Comparison of ENCODE assay signal across 1 fruit fly cellular context in the genomic region with DNA sequence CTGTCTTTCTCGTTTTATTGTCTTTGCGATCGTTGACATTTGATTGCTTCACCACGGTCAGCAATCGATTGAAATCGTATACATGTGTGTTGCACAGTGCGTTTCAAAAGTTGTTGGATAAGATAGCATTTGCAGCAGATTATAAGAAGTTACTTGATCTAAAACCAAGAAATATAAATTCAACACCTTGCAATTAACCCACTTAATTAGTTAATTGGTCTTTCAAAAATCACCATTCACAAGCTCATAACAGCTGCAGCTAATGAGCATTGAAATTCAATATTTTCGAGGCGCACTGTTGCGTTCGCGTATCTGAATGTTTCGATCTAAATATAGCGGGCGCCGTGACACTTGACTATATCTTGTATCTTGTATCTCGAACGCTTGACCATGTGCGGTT.
TF ChIP-seq lines count a peak whose summit lies in the region.

No protein-coding gene starts in this region.

TF ChIP-seq in whole organism, embryonic, 481 proteins besides CTCF, POLR2A, EP300 and RAD21 (continued from another document and continues in another):
- no peak for TF ChIP-seq Doc3 (GFP tag; IDR thresholded peaks at IDR 0.05; lab: Robert Waterston, UW; ENCODE audit: partially characterized antibody)
- TF ChIP-seq klu (GFP tag; IDR thresholded peaks at IDR 0.05; lab: Robert Waterston, UW), result no peak
- no peak for TF ChIP-seq sna (GFP tag; IDR thresholded peaks at IDR 0.05; lab: Robert Waterston, UW; ENCODE audit: partially characterized antibody)
- TF ChIP-seq ro (GFP tag; IDR thresholded peaks at IDR 0.05; lab: Robert Waterston, UW), result no peak
- no peak for TF ChIP-seq CG16779 (GFP tag; IDR thresholded peaks at IDR 0.05; lab: Robert Waterston, UW)
- peak; percentile 1 for TF ChIP-seq CG10267 (tag; optimal IDR thresholded peaks at IDR 0.05; lab: Kevin White, UChicago)
- no peak for TF ChIP-seq CG9215 (GFP tag; IDR thresholded peaks at IDR 0.05; lab: Robert Waterston, UW)
- TF ChIP-seq slp2 (GFP tag; optimal IDR thresholded peaks at IDR 0.05; lab: Kevin White, UChicago), result no peak
- no peak for TF ChIP-seq ato (GFP tag; IDR thresholded peaks at IDR 0.05; lab: Robert Waterston, UW; ENCODE audit: partially characterized antibody)
- TF ChIP-seq CG31441 (GFP tag; IDR thresholded peaks at IDR 0.05; lab: Robert Waterston, UW), result peak; percentile 28; the same call in 1 of the 2 replicates
- no peak for TF ChIP-seq sug (tag; optimal IDR thresholded peaks at IDR 0.05; lab: Kevin White, UChicago)
- peak; percentile 41; the same call in 1 of the 3 replicates for TF ChIP-seq zfh1 (GFP tag; IDR thresholded peaks at IDR 0.05; lab: Robert Waterston, UW)
- TF ChIP-seq CG10274 (GFP tag; optimal IDR thresholded peaks at IDR 0.05; lab: Kevin White, UChicago), result peak; percentile 1
- TF ChIP-seq CrebB (tag; optimal IDR thresholded peaks at IDR 0.05; lab: Kevin White, UChicago), result no peak
- no peak for TF ChIP-seq pum (GFP tag; optimal IDR thresholded peaks at IDR 0.05; lab: Kevin White, UChicago)
- peak; percentile 31 for TF ChIP-seq CG12659 (GFP tag; optimal IDR thresholded peaks at IDR 0.05; lab: Kevin White, UChicago)
- no peak for TF ChIP-seq Dfd (GFP tag; optimal IDR thresholded peaks at IDR 0.05; lab: Kevin White, UChicago)
- TF ChIP-seq CG10462 (GFP tag; optimal IDR thresholded peaks at IDR 0.05; lab: Kevin White, UChicago), result no peak
- TF ChIP-seq Dek (tag; optimal IDR thresholded peaks at IDR 0.05; lab: Kevin White, UChicago), result no peak
- no peak for TF ChIP-seq CG2120 (GFP tag; optimal IDR thresholded peaks at IDR 0.05; lab: Kevin White, UChicago)
- no peak for TF ChIP-seq CG17568 (GFP tag; optimal IDR thresholded peaks at IDR 0.05; lab: Kevin White, UChicago)
- TF ChIP-seq unpg (GFP tag; optimal IDR thresholded peaks at IDR 0.05; lab: Kevin White, UChicago), result peak; percentile 50
- TF ChIP-seq abd-A (tag; optimal IDR thresholded peaks at IDR 0.05; lab: Kevin White, UChicago), result peak; percentile 6
- peak; percentile 41 for TF ChIP-seq CG12391 (tag; optimal IDR thresholded peaks at IDR 0.05; lab: Kevin White, UChicago)
- TF ChIP-seq gem (tag; optimal IDR thresholded peaks at IDR 0.05; lab: Kevin White, UChicago), result peak; percentile 64
- no peak for TF ChIP-seq CG42726 (GFP tag; IDR thresholded peaks at IDR 0.05; lab: Robert Waterston, UW; ENCODE audit: partially characterized antibody)
- peak; percentile 99 for TF ChIP-seq CG8388 (GFP tag; optimal IDR thresholded peaks at IDR 0.05; lab: Kevin White, UChicago)
- peak in 1 of 2 experiments; percentile 40 for TF ChIP-seq Hr78 (GFP tag; optimal IDR thresholded peaks at IDR 0.05; lab: Kevin White, UChicago)
- TF ChIP-seq pho (GFP tag; optimal IDR thresholded peaks at IDR 0.05; lab: Kevin White, UChicago), result no peak
- TF ChIP-seq CG16813 (GFP tag; IDR thresholded peaks at IDR 0.05; lab: Robert Waterston, UW; ENCODE audit: partially characterized antibody), result no peak
- no peak for TF ChIP-seq hth (optimal IDR thresholded peaks at IDR 0.05; lab: Kevin White, UChicago)
- TF ChIP-seq CG11504 (tag; optimal IDR thresholded peaks at IDR 0.05; lab: Kevin White, UChicago), result peak; percentile 41
- no peak for TF ChIP-seq Poxn (GFP tag; IDR thresholded peaks at IDR 0.05; lab: Robert Waterston, UW)
- no peak for TF ChIP-seq CG12155 (GFP tag; optimal IDR thresholded peaks at IDR 0.05; lab: Kevin White, UChicago)
- TF ChIP-seq dmrt99B (tag; optimal IDR thresholded peaks at IDR 0.05; lab: Kevin White, UChicago), result peak; percentile 47
- peak; percentile 72 for TF ChIP-seq Awh (GFP tag; IDR thresholded peaks at IDR 0.05; lab: Robert Waterston, UW)
- peak; percentile 13 for TF ChIP-seq disco-r (GFP tag; optimal IDR thresholded peaks at IDR 0.05; lab: Kevin White, UChicago)
- TF ChIP-seq lab (GFP tag; optimal IDR thresholded peaks at IDR 0.05; lab: Kevin White, UChicago), result no peak
- no peak for TF ChIP-seq jigr1 (GFP tag; IDR thresholded peaks at IDR 0.05; lab: Robert Waterston, UW)
- peak; percentile 33; the same call in 1 of the 2 replicates for TF ChIP-seq CG14014 (GFP tag; IDR thresholded peaks at IDR 0.05; lab: Robert Waterston, UW)
- TF ChIP-seq CG5953 (GFP tag; IDR thresholded peaks at IDR 0.05; lab: Robert Waterston, UW), result no peak
- no peak for TF ChIP-seq h (optimal IDR thresholded peaks at IDR 0.05; lab: Kevin White, UChicago)
- no peak for TF ChIP-seq Deaf1 (tag; optimal IDR thresholded peaks at IDR 0.05; lab: Kevin White, UChicago)
- TF ChIP-seq CG10543 (GFP tag; optimal IDR thresholded peaks at IDR 0.05; lab: Kevin White, UChicago), result no peak
- no peak for TF ChIP-seq CG10431 (GFP tag; optimal IDR thresholded peaks at IDR 0.05; lab: Kevin White, UChicago)
- 0 out of 3 replicates have a peak, but pooled peaks have one; percentile 27 for TF ChIP-seq otp (GFP tag; IDR thresholded peaks at IDR 0.05; lab: Robert Waterston, UW)
- peak; percentile 20 for TF ChIP-seq CG4707 (GFP tag; optimal IDR thresholded peaks at IDR 0.05; lab: Kevin White, UChicago)
- TF ChIP-seq Oaz (GFP tag; IDR thresholded peaks at IDR 0.05; lab: Robert Waterston, UW), result no peak; the same call in 1 of the 2 replicates
- TF ChIP-seq CG8359 (GFP tag; optimal IDR thresholded peaks at IDR 0.05; lab: Kevin White, UChicago; ENCODE audit: borderline replicate concordance), result no peak
- TF ChIP-seq D19B (GFP tag; optimal IDR thresholded peaks at IDR 0.05; lab: Kevin White, UChicago), result no peak
- TF ChIP-seq CG8281 (tag; optimal IDR thresholded peaks at IDR 0.05; lab: Kevin White, UChicago), result no peak
- TF ChIP-seq al (GFP tag; IDR thresholded peaks at IDR 0.05; lab: Robert Waterston, UW), result no peak
- TF ChIP-seq CG31388 (GFP tag; optimal IDR thresholded peaks at IDR 0.05; lab: Kevin White, UChicago), result no peak
- TF ChIP-seq lilli (GFP tag; optimal IDR thresholded peaks at IDR 0.05; lab: Kevin White, UChicago), result peak; percentile 17
- no peak for TF ChIP-seq Dll (GFP tag; IDR thresholded peaks at IDR 0.05; lab: Robert Waterston, UW; ENCODE audit: partially characterized antibody)
- TF ChIP-seq NK7.1 (GFP tag; optimal IDR thresholded peaks at IDR 0.05; lab: Kevin White, UChicago), result no peak
- TF ChIP-seq Mad (GFP tag; optimal IDR thresholded peaks at IDR 0.05; lab: Kevin White, UChicago), result no peak
- TF ChIP-seq CG13894 (tag; optimal IDR thresholded peaks at IDR 0.05; lab: Kevin White, UChicago), result no peak
- no peak for TF ChIP-seq Usf (GFP tag; optimal IDR thresholded peaks at IDR 0.05; lab: Kevin White, UChicago)
- TF ChIP-seq Bdp1 (GFP tag; optimal IDR thresholded peaks at IDR 0.05; lab: Kevin White, UChicago), result no peak
- peak; percentile 14 for TF ChIP-seq chn (GFP tag; optimal IDR thresholded peaks at IDR 0.05; lab: Kevin White, UChicago)
- no peak for TF ChIP-seq CG14050 (GFP tag; IDR thresholded peaks at IDR 0.05; lab: Robert Waterston, UW)
- TF ChIP-seq CG3065 (GFP tag; optimal IDR thresholded peaks at IDR 0.05; lab: Kevin White, UChicago), result no peak
- no peak for TF ChIP-seq fd64A (GFP tag; optimal IDR thresholded peaks at IDR 0.05; lab: Kevin White, UChicago)
- TF ChIP-seq her (GFP tag; optimal IDR thresholded peaks at IDR 0.05; lab: Kevin White, UChicago), result no peak
- TF ChIP-seq HmgD (GFP tag; optimal IDR thresholded peaks at IDR 0.05; lab: Kevin White, UChicago), result no peak
- TF ChIP-seq tna (GFP tag; IDR thresholded peaks at IDR 0.05; lab: Robert Waterston, UW; ENCODE audit: partially characterized antibody), result no peak
- TF ChIP-seq org-1 (GFP tag; optimal IDR thresholded peaks at IDR 0.05; lab: Kevin White, UChicago), result no peak
- TF ChIP-seq sob (GFP tag; IDR thresholded peaks at IDR 0.05; lab: Robert Waterston, UW), result no peak
- no peak for TF ChIP-seq CG11398 (GFP tag; optimal IDR thresholded peaks at IDR 0.05; lab: Kevin White, UChicago)
- 0 out of 2 replicates have a peak, but pooled peaks have one; percentile 22 for TF ChIP-seq CG11696 (GFP tag; IDR thresholded peaks at IDR 0.05; lab: Robert Waterston, UW)
- peak; percentile 12 for TF ChIP-seq CG9437 (GFP tag; optimal IDR thresholded peaks at IDR 0.05; lab: Kevin White, UChicago)
- no peak for TF ChIP-seq zf30C (GFP tag; optimal IDR thresholded peaks at IDR 0.05; lab: Kevin White, UChicago)
- TF ChIP-seq CG2129 (GFP tag; IDR thresholded peaks at IDR 0.05; lab: Robert Waterston, UW; ENCODE audit: partially characterized antibody), result no peak
- TF ChIP-seq hbn (GFP tag; IDR thresholded peaks at IDR 0.05; lab: Robert Waterston, UW; ENCODE audit: partially characterized antibody), result no peak
- no peak for TF ChIP-seq bigmax (GFP tag; optimal IDR thresholded peaks at IDR 0.05; lab: Kevin White, UChicago)
- no peak for TF ChIP-seq cas (GFP tag; IDR thresholded peaks at IDR 0.05; lab: Robert Waterston, UW)
- TF ChIP-seq CG12071 (GFP tag; optimal IDR thresholded peaks at IDR 0.05; lab: Kevin White, UChicago), result no peak
- no peak for TF ChIP-seq pzg (GFP tag; optimal IDR thresholded peaks at IDR 0.05; lab: Kevin White, UChicago)
- no peak for TF ChIP-seq Taf1 (GFP tag; IDR thresholded peaks at IDR 0.05; lab: Robert Waterston, UW)
- TF ChIP-seq zfh2 (GFP tag; optimal IDR thresholded peaks at IDR 0.05; lab: Kevin White, UChicago), result no peak
- no peak for TF ChIP-seq pita (GFP tag; optimal IDR thresholded peaks at IDR 0.05; lab: Kevin White, UChicago)
- no peak for TF ChIP-seq CG10654 (GFP tag; optimal IDR thresholded peaks at IDR 0.05; lab: Kevin White, UChicago)
- TF ChIP-seq Tbp (GFP tag; optimal IDR thresholded peaks at IDR 0.05; lab: Kevin White, UChicago), result no peak
- TF ChIP-seq Dip2 (GFP tag; IDR thresholded peaks at IDR 0.05; lab: Robert Waterston, UW), result no peak
- no peak for TF ChIP-seq sc (optimal IDR thresholded peaks at IDR 0.05; lab: Kevin White, UChicago)
- no peak for TF ChIP-seq sc (GFP tag; optimal IDR thresholded peaks at IDR 0.05; lab: Kevin White, UChicago)
- 0 out of 2 replicates have a peak, but pooled peaks have one; percentile 42 for TF ChIP-seq Drgx (GFP tag; IDR thresholded peaks at IDR 0.05; lab: Robert Waterston, UW)
- TF ChIP-seq Atf-2 (GFP tag; optimal IDR thresholded peaks at IDR 0.05; lab: Kevin White, UChicago), result peak; percentile 52
- no peak for TF ChIP-seq corto (GFP tag; optimal IDR thresholded peaks at IDR 0.05; lab: Kevin White, UChicago)
- TF ChIP-seq CG30431 (GFP tag; optimal IDR thresholded peaks at IDR 0.05; lab: Kevin White, UChicago), result no peak
- TF ChIP-seq Nf-YB (GFP tag; optimal IDR thresholded peaks at IDR 0.05; lab: Kevin White, UChicago), result no peak
- no peak for TF ChIP-seq CG2199 (GFP tag; IDR thresholded peaks at IDR 0.05; lab: Robert Waterston, UW)
- no peak for TF ChIP-seq CG13624 (GFP tag; optimal IDR thresholded peaks at IDR 0.05; lab: Kevin White, UChicago)
- TF ChIP-seq br (optimal IDR thresholded peaks at IDR 0.05; lab: Kevin White, UChicago), result no peak
- no peak for TF ChIP-seq CG10959 (GFP tag; IDR thresholded peaks at IDR 0.05; lab: Robert Waterston, UW)
- no peak for TF ChIP-seq so (GFP tag; IDR thresholded peaks at IDR 0.05; lab: Robert Waterston, UW)
- peak; percentile 60 for TF ChIP-seq Oli (tag; optimal IDR thresholded peaks at IDR 0.05; lab: Kevin White, UChicago)
- TF ChIP-seq CG8290 (GFP tag; optimal IDR thresholded peaks at IDR 0.05; lab: Kevin White, UChicago), result no peak
- peak in 1 of 2 experiments; percentile 41 for TF ChIP-seq CG8290 (tag; optimal IDR thresholded peaks at IDR 0.05; lab: Kevin White, UChicago)
- TF ChIP-seq sqz (GFP tag; optimal IDR thresholded peaks at IDR 0.05; lab: Kevin White, UChicago), result no peak
- TF ChIP-seq CG1603 (tag; optimal IDR thresholded peaks at IDR 0.05; lab: Kevin White, UChicago), result peak; percentile 57
- no peak for TF ChIP-seq NC2β (GFP tag; optimal IDR thresholded peaks at IDR 0.05; lab: Kevin White, UChicago)
- TF ChIP-seq Scr (GFP tag; IDR thresholded peaks at IDR 0.05; lab: Robert Waterston, UW; ENCODE audit: partially characterized antibody), result no peak
- peak; percentile 33 for TF ChIP-seq dmrt11E (tag; optimal IDR thresholded peaks at IDR 0.05; lab: Kevin White, UChicago)
- TF ChIP-seq gcm (GFP tag; optimal IDR thresholded peaks at IDR 0.05; lab: Kevin White, UChicago), result no peak
- no peak for TF ChIP-seq croc (GFP tag; conservative IDR thresholded peaks at IDR 0.05; lab: Robert Waterston, UW)
- TF ChIP-seq Side (GFP tag; optimal IDR thresholded peaks at IDR 0.05; lab: Kevin White, UChicago), result no peak
- TF ChIP-seq CG11723 (GFP tag; optimal IDR thresholded peaks at IDR 0.05; lab: Kevin White, UChicago), result no peak
- no peak for TF ChIP-seq Lim3 (GFP tag; IDR thresholded peaks at IDR 0.05; lab: Robert Waterston, UW)
- peak; percentile 13 for TF ChIP-seq CG10209 (GFP tag; optimal IDR thresholded peaks at IDR 0.05; lab: Kevin White, UChicago)
- peak; percentile 34; the same call in 1 of the 2 replicates for TF ChIP-seq CG32767 (GFP tag; IDR thresholded peaks at IDR 0.05; lab: Robert Waterston, UW)
- no peak for TF ChIP-seq CG17612 (GFP tag; IDR thresholded peaks at IDR 0.05; lab: Robert Waterston, UW)
- no peak for TF ChIP-seq pfk (GFP tag; optimal IDR thresholded peaks at IDR 0.05; lab: Kevin White, UChicago)
- TF ChIP-seq bbx (GFP tag; IDR thresholded peaks at IDR 0.05; lab: Robert Waterston, UW; ENCODE audit: partially characterized antibody), result no peak
- TF ChIP-seq gce (GFP tag; IDR thresholded peaks at IDR 0.05; lab: Robert Waterston, UW), result no peak
- TF ChIP-seq jing (GFP tag; optimal IDR thresholded peaks at IDR 0.05; lab: Kevin White, UChicago), result peak; percentile 28
- TF ChIP-seq fd3F (GFP tag; optimal IDR thresholded peaks at IDR 0.05; lab: Kevin White, UChicago), result no peak
- TF ChIP-seq TFAM (GFP tag; optimal IDR thresholded peaks at IDR 0.05; lab: Kevin White, UChicago), result no peak
- no peak for TF ChIP-seq Trl (optimal IDR thresholded peaks at IDR 0.05; lab: Kevin White, UChicago)
- no peak for TF ChIP-seq Trl (GFP tag; optimal IDR thresholded peaks at IDR 0.05; lab: Kevin White, UChicago)
- TF ChIP-seq Antp (GFP tag; optimal IDR thresholded peaks at IDR 0.05; lab: Kevin White, UChicago), result no peak
- TF ChIP-seq Blimp-1 (GFP tag; optimal IDR thresholded peaks at IDR 0.05; lab: Kevin White, UChicago), result peak; percentile 22
- TF ChIP-seq CG8089 (GFP tag; optimal IDR thresholded peaks at IDR 0.05; lab: Kevin White, UChicago), result no peak
- no peak for TF ChIP-seq vfl (GFP tag; optimal IDR thresholded peaks at IDR 0.05; lab: Kevin White, UChicago)
- no peak for TF ChIP-seq CG30020 (tag; optimal IDR thresholded peaks at IDR 0.05; lab: Kevin White, UChicago)
- TF ChIP-seq ewg (GFP tag; optimal IDR thresholded peaks at IDR 0.05; lab: Kevin White, UChicago), result no peak
- no peak for TF ChIP-seq Mrtf (GFP tag; IDR thresholded peaks at IDR 0.05; lab: Robert Waterston, UW)
- no peak for TF ChIP-seq CG43689 (GFP tag; IDR thresholded peaks at IDR 0.05; lab: Robert Waterston, UW)
- TF ChIP-seq salm (tag; optimal IDR thresholded peaks at IDR 0.05; lab: Kevin White, UChicago), result no peak
